Worm (Caenorhabditis elegans) whole organism, young adult: ENCODE results near the gene fbxa-115.
A peak's percentile ranks its signal among the peaks of the same experiment; 100 is the strongest.

Experiments
- B0035.1 ChIP-seq: sonication (generic microtip); optimal IDR thresholded peaks from 2 replicates; lab custom pipeline; 2016; ENCODE audit warnings: missing genetic modification characterization, mild to moderate bottlenecking, missing compliant biosample characterization, missing genotype, missing genetic modification reagents
- B0336.3 ChIP-seq: fragments of 200-800 bp; sonication (Bioruptor generic); IDR thresholded peaks from 2 replicates; pipeline ENCODE4 v1.3.6; 2022; ENCODE audit warnings: missing genetic modification characterization, missing compliant biosample characterization
- C06A6.2 ChIP-seq: fragments of 200-800 bp; sonication (Bioruptor generic); conservative IDR thresholded peaks from 2 replicates; pipeline ENCODE4 v1.3.6; 2022; ENCODE audit warnings: missing genetic modification characterization, missing compliant biosample characterization
- F33H1.4 ChIP-seq: fragments of 200-800 bp; sonication (Bioruptor generic); IDR thresholded peaks from 2 replicates; pipeline ENCODE4 v1.3.6; 2022; ENCODE audit warnings: missing genetic modification reagents, missing genetic modification characterization, missing compliant biosample characterization
- F37B4.10 ChIP-seq: fragments of 200-800 bp; sonication (Bioruptor generic); IDR thresholded peaks from 2 replicates; pipeline ENCODE4 v1.3.6; 2022; ENCODE audit warnings: missing genetic modification characterization, missing compliant biosample characterization
- F49E8.2 ChIP-seq: sonication (generic microtip); optimal IDR thresholded peaks from 3 replicates; lab custom pipeline; 2017; ENCODE audit warnings: missing genetic modification characterization, mild to moderate bottlenecking, missing compliant biosample characterization, antibody characterized with exemption, moderate library complexity; ENCODE audit not compliant: insufficient read depth
- F55B11.4 ChIP-seq: sonication (generic microtip); optimal IDR thresholded peaks from 2 replicates; lab custom pipeline; 2016; ENCODE audit warnings: missing compliant biosample characterization, missing genetic modification characterization, borderline replicate concordance; ENCODE audit not compliant: insufficient read depth
- F57A8.1 ChIP-seq: fragments of 200-800 bp; sonication (Bioruptor generic); optimal IDR thresholded peaks from 2 replicates; lab custom pipeline; 2018; ENCODE audit warnings: mild to moderate bottlenecking, missing genetic modification characterization, moderate library complexity, missing compliant biosample characterization
- F57C9.4 ChIP-seq: sonication (generic microtip); optimal IDR thresholded peaks from 2 replicates; lab custom pipeline; 2017; ENCODE audit warnings: mild to moderate bottlenecking, missing genetic modification characterization, missing compliant biosample characterization
- Y56A3A.18 ChIP-seq: fragments of 200-800 bp; sonication (Bioruptor generic); IDR thresholded peaks from 2 replicates; pipeline ENCODE4 v1.3.6; 2022; ENCODE audit warnings: missing genetic modification reagents, missing genetic modification characterization, missing compliant biosample characterization
- Y79H2A.3 ChIP-seq: fragments of 200-800 bp; sonication (Bioruptor generic); conservative IDR thresholded peaks from 2 replicates; pipeline ENCODE4 v1.3.6; 2022; ENCODE audit warnings: missing genetic modification reagents, missing genetic modification characterization, missing compliant biosample characterization
- akir-1 ChIP-seq: fragments of 200-800 bp; sonication (Bioruptor generic); optimal IDR thresholded peaks from 2 replicates; lab custom pipeline; 2018; ENCODE audit warnings: mild to moderate bottlenecking, missing genetic modification characterization, moderate library complexity, missing compliant biosample characterization
- ama-1 ChIP-seq, 3 experiments: fragments of 150-350 bp in 1 of 3; sonication (generic microtip) in 2 of 3; optimal IDR thresholded peaks; 2 replicates each; lab custom pipeline; 2014 to 2018; ENCODE audit warnings: missing biosample characterization in 2 of 3, missing genetic modification characterization in 2 of 3, missing genetic modification reagents in 2 of 3
- attf-5 ChIP-seq: fragments of 200-800 bp; sonication (Bioruptor generic); optimal IDR thresholded peaks from 2 replicates; lab custom pipeline; 2018; ENCODE audit warnings: mild to moderate bottlenecking, missing genetic modification characterization, missing compliant biosample characterization
- cebp-1 ChIP-seq, 2 experiments: fragments of 200-800 bp in 1 of 2; sonication (Bioruptor generic) in 1 of 2; sonication (generic microtip) in 1 of 2; IDR thresholded peaks in 1 of 2; optimal IDR thresholded peaks in 1 of 2; 2 replicates each; pipeline versions ENCODE4 v1.3.6 to Lab custom; 2017 to 2022; ENCODE audit warnings: missing compliant biosample characterization in 2 of 2, missing genetic modification characterization in 2 of 2, mild to moderate bottlenecking in 1 of 2, missing genetic modification reagents in 1 of 2, moderate library complexity in 1 of 2
- ceh-79 ChIP-seq: sonication (generic microtip); optimal IDR thresholded peaks from 2 replicates; lab custom pipeline; 2017; ENCODE audit warnings: mild to moderate bottlenecking, missing genetic modification characterization, missing compliant biosample characterization
- ceh-91 ChIP-seq: fragments of 200-800 bp; sonication (Bioruptor generic); IDR thresholded peaks from 2 replicates; pipeline ENCODE4 v1.3.6; 2022; ENCODE audit warnings: missing genetic modification reagents, missing genetic modification characterization, missing compliant biosample characterization
- dox-1 ChIP-seq: fragments of 200-800 bp; sonication (Bioruptor generic); IDR thresholded peaks from 2 replicates; pipeline ENCODE4 v1.3.6; 2022; ENCODE audit warnings: missing genetic modification reagents, missing genetic modification characterization, missing compliant biosample characterization
- efl-1 ChIP-seq: fragments of 150-350 bp; optimal IDR thresholded peaks from 2 replicates; lab custom pipeline; 2014; ENCODE audit warnings: missing biosample characterization, missing genetic modification reagents, missing genetic modification characterization
- ekl-4 ChIP-seq: fragments of 200-800 bp; sonication (Bioruptor generic); IDR thresholded peaks from 2 replicates; pipeline ENCODE4 v1.3.6; 2022; ENCODE audit warnings: missing genetic modification reagents, missing genetic modification characterization, missing compliant biosample characterization
- ets-4 ChIP-seq: fragments of 200-800 bp; sonication (Bioruptor generic); optimal IDR thresholded peaks from 2 replicates; lab custom pipeline; 2018; ENCODE audit warnings: mild to moderate bottlenecking, missing genetic modification characterization, missing compliant biosample characterization
- hlh-12 ChIP-seq: sonication (generic microtip); optimal IDR thresholded peaks from 2 replicates; lab custom pipeline; 2016; ENCODE audit warnings: missing genetic modification characterization, missing compliant biosample characterization
- hmg-1.2 ChIP-seq: fragments of 200-800 bp; sonication (Bioruptor generic); IDR thresholded peaks from 2 replicates; pipeline ENCODE4 v1.3.6; 2022; ENCODE audit warnings: missing genetic modification reagents, missing genetic modification characterization, missing compliant biosample characterization
- let-526 ChIP-seq: fragments of 200-800 bp; sonication (Bioruptor generic); IDR thresholded peaks from 2 replicates; pipeline ENCODE4 v1.3.6; 2022; ENCODE audit warnings: missing genetic modification reagents, missing genetic modification characterization, missing compliant biosample characterization
- lsy-27 ChIP-seq: sonication (generic microtip); optimal IDR thresholded peaks from 2 replicates; lab custom pipeline; 2017; ENCODE audit warnings: missing genetic modification characterization, mild to moderate bottlenecking, missing compliant biosample characterization, antibody characterized with exemption, missing genotype, borderline replicate concordance; ENCODE audit not compliant: insufficient read depth
- madf-10 ChIP-seq: sonication (generic microtip); optimal IDR thresholded peaks from 2 replicates; lab custom pipeline; 2016; ENCODE audit warnings: mild to moderate bottlenecking, missing genetic modification characterization, missing compliant biosample characterization
- mcd-1 ChIP-seq: fragments of 200-800 bp; sonication (Bioruptor generic); IDR thresholded peaks from 2 replicates; pipeline ENCODE4 v1.3.6; 2022; ENCODE audit warnings: missing genetic modification reagents, missing genetic modification characterization, missing compliant biosample characterization
- nfya-1 ChIP-seq: sonication (generic microtip); optimal IDR thresholded peaks from 2 replicates; lab custom pipeline; 2017; ENCODE audit warnings: antibody characterized with exemption, missing compliant biosample characterization, missing genetic modification characterization, borderline replicate concordance; ENCODE audit not compliant: insufficient read depth
- pha-4 ChIP-seq: fragments of 150-350 bp; sonication (generic microtip); optimal IDR thresholded peaks from 2 replicates; lab custom pipeline; 2014; ENCODE audit warnings: missing biosample characterization, missing genetic modification reagents, missing genetic modification characterization
- rpc-1 ChIP-seq, 2 experiments: fragments of 150-350 bp in 1 of 2; sonication (generic microtip) in 1 of 2; optimal IDR thresholded peaks; 2 replicates each; lab custom pipeline; 2014 to 2018; ENCODE audit warnings: missing biosample characterization in 1 of 2, missing genetic modification characterization in 1 of 2, missing genetic modification reagents in 1 of 2, missing genotype in 1 of 2
- sea-2 ChIP-seq: fragments of 200-800 bp; sonication (Bioruptor generic); IDR thresholded peaks from 2 replicates; pipeline ENCODE4 v1.3.6; 2022; ENCODE audit warnings: missing genetic modification characterization, missing compliant biosample characterization
- snpc-1.3 ChIP-seq: sonication (generic microtip); optimal IDR thresholded peaks from 2 replicates; lab custom pipeline; 2017; ENCODE audit warnings: missing genetic modification characterization, mild to moderate bottlenecking, missing compliant biosample characterization, antibody characterized with exemption, moderate library complexity, missing genotype, missing genetic modification reagents; ENCODE audit not compliant: insufficient read depth
- tbp1 ChIP-seq: fragments of 200-800 bp; sonication (Bioruptor generic); optimal IDR thresholded peaks from 2 replicates; lab custom pipeline; 2018; ENCODE audit warnings: mild to moderate bottlenecking, missing genetic modification characterization, missing compliant biosample characterization
- unc-130 ChIP-seq: sonication (generic microtip); optimal IDR thresholded peaks from 2 replicates; lab custom pipeline; 2016; ENCODE audit warnings: missing genetic modification reagents, missing genetic modification characterization, missing compliant biosample characterization
- unc-62 ChIP-seq: fragments of 150-350 bp; optimal IDR thresholded peaks from 2 replicates; lab custom pipeline; 2014; ENCODE audit warnings: missing biosample characterization, missing genetic modification reagents, missing genetic modification characterization
- xnd-1 ChIP-seq: sonication (generic microtip); optimal IDR thresholded peaks from 2 replicates; lab custom pipeline; 2016; ENCODE audit warnings: missing genotype, missing genetic modification reagents, missing genetic modification characterization, missing compliant biosample characterization
- zfh-2 ChIP-seq: fragments of 200-800 bp; sonication (Bioruptor generic); conservative IDR thresholded peaks from 2 replicates; pipeline ENCODE4 v1.3.6; 2022; ENCODE audit warnings: missing genetic modification reagents, missing genetic modification characterization, missing compliant biosample characterization
- zim-3 ChIP-seq: sonication (generic microtip); optimal IDR thresholded peaks from 2 replicates; lab custom pipeline; 2017; ENCODE audit warnings: mild to moderate bottlenecking, missing genetic modification characterization, moderate library complexity, missing compliant biosample characterization
- ztf-22 ChIP-seq: fragments of 200-800 bp; sonication (Bioruptor generic); optimal IDR thresholded peaks from 2 replicates; lab custom pipeline; 2018; ENCODE audit warnings: mild to moderate bottlenecking, missing genetic modification characterization, moderate library complexity, missing compliant biosample characterization
- ztf-3 ChIP-seq: fragments of 200-800 bp; sonication (Bioruptor generic); optimal IDR thresholded peaks from 2 replicates; lab custom pipeline; 2018; ENCODE audit warnings: mild to moderate bottlenecking, missing genetic modification characterization, missing compliant biosample characterization

The fbxa-115 gene

DNA sequence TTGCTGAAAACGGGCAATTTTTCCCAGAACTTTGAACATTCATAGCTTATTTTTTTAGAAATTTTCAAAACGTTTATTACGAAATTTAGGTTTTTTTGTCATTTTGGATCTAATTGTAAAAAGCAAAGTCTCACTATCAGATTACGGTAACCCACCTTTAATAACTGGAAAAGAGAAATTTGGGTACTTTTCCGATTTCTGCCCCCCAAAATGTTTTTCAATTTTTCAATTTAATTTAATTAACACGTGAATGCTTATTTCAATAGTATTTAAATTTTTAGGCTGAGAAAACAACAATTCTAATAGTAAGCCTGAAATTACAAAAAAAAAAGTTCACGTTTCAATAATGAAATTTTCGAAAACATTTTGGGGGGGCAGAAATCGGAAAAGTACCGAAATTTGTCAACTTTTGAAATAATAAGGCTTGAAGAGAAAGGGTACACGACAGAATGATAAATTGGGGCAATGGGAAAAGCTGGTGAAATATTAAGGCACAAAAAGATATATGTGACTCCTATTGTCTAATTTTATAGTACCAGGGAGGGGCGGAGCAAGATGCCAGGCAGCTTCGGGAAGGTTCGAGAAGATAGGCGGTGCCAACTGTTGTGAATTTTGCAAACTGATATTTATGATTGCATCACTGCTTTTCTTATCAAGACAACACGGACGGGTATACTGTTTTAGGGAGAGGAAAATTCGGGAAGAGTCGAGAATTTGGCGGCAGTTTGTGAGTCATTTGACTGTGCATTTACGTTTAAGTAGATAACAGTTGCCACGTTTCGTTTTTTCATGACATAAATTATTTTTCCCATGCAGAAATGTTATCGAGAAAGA lies 27.7 kb downstream of the fbxa-115 start, which contains the start of gene F19B2.5 (continued):
- TF ChIP-seq lsy-27 (tag; lab: Kevin White, UChicago) (no peak), hlh-12 (tag; lab: Kevin White, UChicago) (no peak), F55B11.4 (tag; lab: Kevin White, UChicago) (no peak), Y56A3A.18 (GFP tag; lab: Robert Waterston, UW) (no peak), ekl-4 (GFP tag; lab: Robert Waterston, UW) (0 out of 2 replicates have a peak, but pooled peaks have one; percentile 47), zfh-2 (GFP tag; lab: Robert Waterston, UW) (no peak), ceh-79 (tag; lab: Kevin White, UChicago) (no peak), B0035.1 (tag; lab: Kevin White, UChicago) (no peak), snpc-1.3 (tag; lab: Kevin White, UChicago) (no peak), unc-62 (peak; percentile 61), B0336.3 (GFP tag; lab: Robert Waterston, UW) (peak; percentile 81), unc-130 (no peak), akir-1 (peak; percentile 51), C06A6.2 (no peak), mcd-1 (GFP tag; lab: Robert Waterston, UW) (peak; percentile 41; the same call in 1 of the 2 replicates), dox-1 (GFP tag; lab: Robert Waterston, UW) (peak; percentile 60; the same call in 1 of the 2 replicates), cebp-1 (GFP tag; IDR thresholded peaks at IDR 0.05; lab: Robert Waterston, UW) (no peak), cebp-1 (tag; optimal IDR thresholded peaks at IDR 0.05; lab: Kevin White, UChicago) (peak; percentile 50), nfya-1 (no peak), efl-1 (GFP tag; lab: Kevin White, UChicago) (no peak), F57C9.4 (tag; lab: Kevin White, UChicago) (no peak), ztf-3 (peak; percentile 68), sea-2 (0 out of 2 replicates have a peak, but pooled peaks have one; percentile 19), rpc-1 (optimal IDR thresholded peaks at IDR 0.05; lab: Kevin White, UChicago) (peak; percentile 52), rpc-1 (tag; optimal IDR thresholded peaks at IDR 0.05; lab: Kevin White, UChicago) (no peak), F37B4.10 (no peak), attf-5 (GFP tag; lab: Kevin White, UChicago) (no peak), xnd-1 (tag; lab: Kevin White, UChicago) (no peak), F57A8.1 (GFP tag; lab: Kevin White, UChicago) (no peak), hmg-1.2 (GFP tag; lab: Robert Waterston, UW) (no peak), tbp1 (peak; percentile 34), pha-4 (peak; percentile 66), ama-1 (optimal IDR thresholded peaks at IDR 0.05; lab: Kevin White, UChicago) (peak; percentile 71), ama-1 (GFP tag; optimal IDR thresholded peaks at IDR 0.05; lab: Kevin White, UChicago) (no peak), let-526 (GFP tag; lab: Robert Waterston, UW) (peak; percentile 36; the same call in 1 of the 2 replicates), ztf-22 (GFP tag; lab: Kevin White, UChicago) (no peak), ceh-91 (no peak), F33H1.4 (no peak), ets-4 (GFP tag; lab: Kevin White, UChicago) (peak; percentile 90), madf-10 (peak; percentile 70), Y79H2A.3 (no peak), F49E8.2 (no peak), zim-3 (tag; lab: Kevin White, UChicago) (peak; percentile 56)
